Worm (Caenorhabditis elegans) whole organism, L4 larva: ENCODE data around the gene Y71H2AM.11.

Experiments used
- D1046.2 ChIP-seq: fragments of 200-800 bp; sonication (Bioruptor generic); IDR thresholded peaks from 2 replicates; pipeline ENCODE4 v1.3.6; 2022; ENCODE audit warnings: missing genetic modification characterization, missing compliant biosample characterization
- F37D6.2 ChIP-seq: sonication (generic microtip); optimal IDR thresholded peaks from 2 replicates; lab custom pipeline; 2016; ENCODE audit warnings: mild to moderate bottlenecking, missing genetic modification characterization, missing compliant biosample characterization
- F49E8.2 ChIP-seq: sonication (generic microtip); optimal IDR thresholded peaks from 2 replicates; lab custom pipeline; 2016; ENCODE audit warnings: missing compliant biosample characterization, mild to moderate bottlenecking, missing genetic modification characterization, borderline replicate concordance
- R02D3.7 ChIP-seq: fragments of 150-350 bp; sonication (generic microtip); optimal IDR thresholded peaks from 3 replicates; lab custom pipeline; 2014; ENCODE audit warnings: missing biosample characterization, missing genetic modification characterization
- Y48G9A.11 ChIP-seq: fragments of 200-800 bp; sonication (Bioruptor generic); IDR thresholded peaks from 2 replicates; pipeline ENCODE4 v1.3.6; 2022; ENCODE audit warnings: missing genetic modification reagents, missing genetic modification characterization, missing compliant biosample characterization
- Y75B8A.6 ChIP-seq: fragments of 200-800 bp; sonication (Bioruptor generic); IDR thresholded peaks from 2 replicates; pipeline ENCODE4 v1.3.6; 2022; ENCODE audit warnings: missing genetic modification reagents, missing genetic modification characterization, missing compliant biosample characterization
- aha-1 ChIP-seq: fragments of 150-350 bp; peaks from one replicate; lab custom pipeline; 2014; ENCODE audit warnings: missing biosample characterization, missing genetic modification characterization
- arid-1 ChIP-seq: fragments of 200-800 bp; sonication (Bioruptor generic); conservative IDR thresholded peaks from 2 replicates; pipeline ENCODE4 v1.3.6; 2022; ENCODE audit warnings: missing genetic modification reagents, missing genetic modification characterization, missing compliant biosample characterization
- attf-4 ChIP-seq: sonication (generic microtip); optimal IDR thresholded peaks from 3 replicates; lab custom pipeline; 2017; ENCODE audit warnings: missing biosample characterization, missing genetic modification characterization
- ceh-20 ChIP-seq: fragments of 200-800 bp; sonication (Bioruptor generic); IDR thresholded peaks from 2 replicates; pipeline ENCODE4 v1.3.6; 2022; ENCODE audit warnings: missing genetic modification reagents, missing genetic modification characterization, missing compliant biosample characterization
- daf-16 ChIP-seq, 3 experiments: sonication (generic microtip); optimal IDR thresholded peaks; 2 replicates each; lab custom pipeline; 2016 to 2017; ENCODE audit warnings: missing genetic modification characterization in 3 of 3, missing genetic modification reagents in 3 of 3, mild to moderate bottlenecking in 2 of 3, missing compliant biosample characterization in 2 of 3, missing biosample characterization in 1 of 3, moderate library complexity in 1 of 3
- daf-8 ChIP-seq: fragments of 200-800 bp; sonication (Bioruptor generic); IDR thresholded peaks from 2 replicates; pipeline ENCODE4 v1.3.6; 2022; ENCODE audit warnings: missing genetic modification characterization, missing compliant biosample characterization
- dmd-6 ChIP-seq: fragments of 200-800 bp; sonication (Bioruptor generic); IDR thresholded peaks from 2 replicates; pipeline ENCODE4 v1.3.6; 2022; ENCODE audit warnings: missing genetic modification reagents, missing genetic modification characterization, missing compliant biosample characterization
- dmd-8 ChIP-seq: fragments of 200-800 bp; sonication (Bioruptor generic); IDR thresholded peaks from 2 replicates; pipeline ENCODE4 v1.3.6; 2022; ENCODE audit warnings: missing genetic modification characterization, missing compliant biosample characterization
- duxl-1 ChIP-seq: sonication (generic microtip); optimal IDR thresholded peaks from 2 replicates; lab custom pipeline; 2016; ENCODE audit warnings: mild to moderate bottlenecking, missing genetic modification characterization, moderate library complexity, missing compliant biosample characterization; ENCODE audit not compliant: poor library complexity
- dve-1 ChIP-seq: sonication (generic microtip); optimal IDR thresholded peaks from 2 replicates; lab custom pipeline; 2017; ENCODE audit warnings: antibody characterized with exemption, mild to moderate bottlenecking, missing genetic modification characterization, missing compliant biosample characterization; ENCODE audit not compliant: insufficient read depth
- gei-8 ChIP-seq: fragments of 200-800 bp; sonication (Bioruptor generic); optimal IDR thresholded peaks from 2 replicates; lab custom pipeline; 2018; ENCODE audit warnings: mild to moderate bottlenecking, missing genetic modification characterization, missing compliant biosample characterization
- hlh-11 ChIP-seq: fragments of 200-800 bp; sonication (Bioruptor generic); optimal IDR thresholded peaks from 2 replicates; lab custom pipeline; 2018; ENCODE audit warnings: mild to moderate bottlenecking, missing genetic modification characterization, missing compliant biosample characterization
- jun-1 ChIP-seq: fragments of 150-350 bp; optimal IDR thresholded peaks from 2 replicates; lab custom pipeline; 2014; ENCODE audit warnings: missing biosample characterization, missing genetic modification reagents, missing genetic modification characterization
- lim-7 ChIP-seq: fragments of 200-800 bp; sonication (Bioruptor generic); IDR thresholded peaks from 2 replicates; pipeline ENCODE4 v1.3.6; 2022; ENCODE audit warnings: missing genetic modification characterization, missing compliant biosample characterization
- lin-1 ChIP-seq: fragments of 200-800 bp; sonication (Bioruptor generic); IDR thresholded peaks from 2 replicates; pipeline ENCODE4 v1.3.6; 2022; ENCODE audit warnings: missing genetic modification reagents, missing genetic modification characterization, missing compliant biosample characterization
- lin-13 ChIP-seq: fragments of 150-350 bp; optimal IDR thresholded peaks from 2 replicates; lab custom pipeline; 2014; ENCODE audit warnings: missing biosample characterization, missing genetic modification reagents, missing genetic modification characterization
- lin-15B ChIP-seq: fragments of 150-350 bp; sonication (generic microtip); optimal IDR thresholded peaks from 3 replicates; lab custom pipeline; 2014; ENCODE audit warnings: missing biosample characterization, missing genetic modification characterization
- lin-38 ChIP-seq: fragments of 200-800 bp; sonication (Bioruptor generic); IDR thresholded peaks from 2 replicates; pipeline ENCODE4 v1.3.6; 2022; ENCODE audit warnings: missing genetic modification reagents, missing genetic modification characterization, missing compliant biosample characterization
- lsy-2 ChIP-seq, 2 experiments: fragments of 150-350 bp in 1 of 2; sonication (generic microtip) in 1 of 2; optimal IDR thresholded peaks; 2 replicates each; lab custom pipeline; 2014 to 2017; ENCODE audit warnings: missing biosample characterization in 2 of 2, missing genetic modification characterization in 2 of 2
- madf-5 ChIP-seq, 2 experiments: fragments of 200-800 bp; sonication (Bioruptor generic); IDR thresholded peaks; 2 replicates each; pipeline ENCODE4 v1.3.6; 2022; ENCODE audit warnings: missing compliant biosample characterization in 2 of 2, missing genetic modification characterization in 2 of 2
- madf-9 ChIP-seq: fragments of 200-800 bp; sonication (Bioruptor generic); conservative IDR thresholded peaks from 2 replicates; pipeline ENCODE4 v1.3.6; 2022; ENCODE audit warnings: missing genetic modification reagents, missing genetic modification characterization, missing compliant biosample characterization
- mdt-29 ChIP-seq: fragments of 200-800 bp; sonication (Bioruptor generic); IDR thresholded peaks from 2 replicates; pipeline ENCODE4 v1.3.6; 2022; ENCODE audit warnings: missing genetic modification reagents, missing genetic modification characterization, missing compliant biosample characterization
- mep-1 ChIP-seq: fragments of 150-350 bp; sonication (generic microtip); optimal IDR thresholded peaks from 3 replicates; lab custom pipeline; 2014; ENCODE audit warnings: missing biosample characterization, missing genetic modification characterization
- mxl-3 ChIP-seq: fragments of 200-800 bp; sonication (Bioruptor generic); optimal IDR thresholded peaks from 2 replicates; lab custom pipeline; 2018; ENCODE audit warnings: mild to moderate bottlenecking, missing genetic modification characterization, missing compliant biosample characterization
- nhr-102 ChIP-seq: sonication (generic microtip); optimal IDR thresholded peaks from 2 replicates; lab custom pipeline; 2016; ENCODE audit warnings: mild to moderate bottlenecking, missing genetic modification characterization, moderate library complexity, missing compliant biosample characterization
- nhr-237 ChIP-seq: sonication (generic microtip); optimal IDR thresholded peaks from 2 replicates; lab custom pipeline; 2017; ENCODE audit warnings: missing biosample characterization, missing genetic modification characterization
- nhr-48 ChIP-seq: sonication (generic microtip); optimal IDR thresholded peaks from 2 replicates; lab custom pipeline; 2016; ENCODE audit warnings: mild to moderate bottlenecking, missing genetic modification characterization, missing compliant biosample characterization
- nhr-6 ChIP-seq: fragments of 150-350 bp; optimal IDR thresholded peaks from 2 replicates; lab custom pipeline; 2014; ENCODE audit warnings: missing biosample characterization, missing genetic modification characterization
- nhr-76 ChIP-seq: fragments of 150-350 bp; optimal IDR thresholded peaks from 2 replicates; lab custom pipeline; 2014; ENCODE audit warnings: missing biosample characterization, missing genetic modification characterization
- nhr-77 ChIP-seq: fragments of 150-350 bp; optimal IDR thresholded peaks from 2 replicates; lab custom pipeline; 2014; ENCODE audit warnings: missing biosample characterization, missing genetic modification characterization
- php-3 ChIP-seq: fragments of 200-800 bp; sonication (Bioruptor generic); IDR thresholded peaks from 2 replicates; pipeline ENCODE4 v1.3.6; 2022; ENCODE audit warnings: missing genetic modification reagents, missing genetic modification characterization, missing compliant biosample characterization
- pqm-1 ChIP-seq: sonication (generic microtip); optimal IDR thresholded peaks from 2 replicates; lab custom pipeline; 2017; ENCODE audit warnings: missing biosample characterization, missing genetic modification characterization
- snpc-1.2 ChIP-seq: fragments of 200-800 bp; sonication (Bioruptor generic); IDR thresholded peaks from 2 replicates; pipeline ENCODE4 v1.3.6; 2022; ENCODE audit warnings: missing genetic modification reagents, missing genetic modification characterization, missing compliant biosample characterization
- unc-130 ChIP-seq: sonication (generic microtip); optimal IDR thresholded peaks from 2 replicates; lab custom pipeline; 2016; ENCODE audit warnings: missing genetic modification reagents, missing genetic modification characterization, missing compliant biosample characterization
- unc-62 ChIP-seq, 3 experiments: fragments of 150-350 bp in 1 of 3; sonication (generic microtip); optimal IDR thresholded peaks in 2 of 3; peaks in 1 of 3; 1 replicate in 1 of 3; 2 replicates in 2 of 3; lab custom pipeline; 2014 to 2017; ENCODE audit warnings: missing biosample characterization in 3 of 3, missing genetic modification characterization in 3 of 3, missing genetic modification reagents in 3 of 3, missing genotype in 1 of 3
- zag-1 ChIP-seq: fragments of 150-350 bp; optimal IDR thresholded peaks from 2 replicates; lab custom pipeline; 2014; ENCODE audit warnings: missing biosample characterization, missing genetic modification characterization
- zfp-3 ChIP-seq: fragments of 200-800 bp; sonication (Bioruptor generic); conservative IDR thresholded peaks from 2 replicates; pipeline ENCODE4 v1.3.6; 2022; ENCODE audit warnings: missing genetic modification reagents, missing genetic modification characterization, missing compliant biosample characterization
- ztf-11 ChIP-seq: fragments of 150-350 bp; optimal IDR thresholded peaks from 2 replicates; lab custom pipeline; 2014; ENCODE audit warnings: missing biosample characterization, missing genetic modification characterization
- ztf-7 ChIP-seq: fragments of 150-350 bp; optimal IDR thresholded peaks from 2 replicates; lab custom pipeline; 2014; ENCODE audit warnings: missing biosample characterization, missing genetic modification characterization

The Y71H2AM.11 gene

DNA sequence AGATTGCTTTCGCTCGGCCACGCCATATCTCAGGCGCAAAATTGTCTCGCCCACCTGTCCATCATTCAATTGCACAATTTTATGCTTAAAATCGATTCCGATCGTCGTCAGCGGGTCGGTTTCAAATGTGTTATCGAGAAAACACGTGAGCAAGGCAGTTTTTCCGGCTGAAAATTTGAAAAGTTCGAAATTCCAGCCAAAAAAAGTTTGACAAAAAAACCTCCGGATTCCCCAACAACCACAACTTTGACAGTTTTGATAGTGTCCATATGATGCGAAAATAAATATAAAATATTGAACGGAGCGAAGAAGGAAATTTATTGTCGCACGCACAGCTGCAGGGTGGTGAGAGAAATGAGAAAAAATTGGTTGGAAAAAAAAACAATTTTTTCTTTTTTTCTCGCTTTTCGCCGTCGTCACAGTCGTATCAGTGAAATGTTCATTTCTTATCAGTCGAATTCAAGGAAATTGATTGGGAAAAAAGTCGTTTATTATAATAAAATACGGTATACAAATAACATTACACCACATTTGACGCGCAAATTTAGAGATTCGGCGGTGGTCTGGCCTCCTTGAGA lies 8.8 kb upstream of the Y71H2AM.11 start, which contains the start of gene Y71H2AM.12 (continued):
- TF ChIP-seq F37D6.2 (tag; lab: Kevin White, UChicago) (no peak), ztf-7 (no peak), mdt-29 (GFP tag; lab: Robert Waterston, UW) (no peak), attf-4 (tag; lab: Kevin White, UChicago) (no peak), duxl-1 (no peak), aha-1 (tag; lab: Kevin White, UChicago) (peak; percentile 35), lin-15B (tag; lab: Kevin White, UChicago) (no peak), nhr-6 (tag; lab: Kevin White, UChicago) (no peak), daf-8 (GFP tag; lab: Robert Waterston, UW) (no peak), dmd-8 (GFP tag; lab: Robert Waterston, UW) (no peak), lin-13 (GFP tag; lab: Kevin White, UChicago) (no peak), lin-1 (GFP tag; lab: Robert Waterston, UW) (peak; percentile 6; the same call in 1 of the 2 replicates), nhr-77 (tag; lab: Kevin White, UChicago) (peak; percentile 44), hlh-11 (tag; lab: Kevin White, UChicago) (peak; percentile 61), pqm-1 (tag; lab: Kevin White, UChicago) (peak; percentile 34), zfp-3 (GFP tag; lab: Robert Waterston, UW) (no peak), Y48G9A.11 (GFP tag; lab: Robert Waterston, UW) (no peak), dmd-6 (peak; percentile 62), nhr-48 (tag; lab: Kevin White, UChicago) (peak; percentile 12), dve-1 (peak; percentile 40), nhr-76 (no peak)

DNA sequence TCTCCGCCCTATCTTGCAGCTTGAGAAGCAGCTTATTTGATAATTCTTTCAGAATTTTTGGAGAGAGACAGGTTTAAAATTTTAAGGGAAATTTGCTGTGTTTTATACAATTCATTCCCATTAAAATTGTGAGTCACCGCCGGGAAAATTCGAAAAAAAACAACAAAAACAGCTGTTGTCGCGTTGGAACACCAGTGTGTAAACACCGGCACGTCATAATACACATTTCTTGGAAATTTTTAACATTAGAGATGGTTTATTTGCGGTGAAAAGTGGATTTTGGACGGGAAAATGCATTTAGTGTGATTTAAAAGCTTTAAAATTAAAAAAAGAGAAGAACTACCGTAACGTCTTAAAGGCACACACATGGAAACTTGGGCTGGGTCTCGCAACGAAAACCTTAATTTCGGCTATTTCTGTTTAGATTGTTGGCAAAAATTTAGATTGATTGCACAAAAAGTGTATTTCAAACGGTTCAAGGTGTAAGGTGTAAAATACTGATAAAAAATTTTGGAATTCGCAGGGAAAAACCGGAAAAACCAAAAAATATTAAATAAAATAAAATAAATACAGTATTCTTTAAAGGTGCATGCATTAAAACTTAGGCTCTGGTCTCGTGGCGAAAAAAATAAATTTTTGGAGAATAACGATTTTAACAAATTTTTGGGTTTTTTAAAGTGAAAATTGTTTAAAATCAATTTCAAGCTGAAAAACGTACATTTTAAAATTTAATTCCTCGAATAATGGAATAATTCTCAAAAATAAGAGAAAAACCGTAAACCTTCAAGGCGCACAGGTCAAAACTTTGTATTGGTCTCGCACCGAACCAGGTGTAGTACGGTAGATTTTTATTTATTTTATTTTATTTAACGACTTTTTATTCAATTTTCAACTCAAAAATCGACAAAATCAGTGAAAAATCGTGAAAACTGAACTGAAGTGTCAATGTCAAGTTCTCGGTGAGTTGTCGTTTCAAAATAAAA lies 620 bp upstream of the Y71H2AM.11 start, which contains the start of gene cosa-1:
Gene cosa-1, plus strand, starts transcription at position 896 of the 983 bp plus-strand sequence.
- TF ChIP-seq unc-130 (GFP tag; lab: Kevin White, UChicago) (peak; percentile 63), nhr-77 (tag; lab: Kevin White, UChicago) (no peak), mep-1 (tag; lab: Kevin White, UChicago) (no peak), madf-5 (GFP tag; IDR thresholded peaks at IDR 0.05; lab: Robert Waterston, UW) (no peak), lin-1 (GFP tag; lab: Robert Waterston, UW) (no peak), lsy-2 (tag; optimal IDR thresholded peaks at IDR 0.05; lab: Kevin White, UChicago) (no peak), madf-9 (GFP tag; lab: Robert Waterston, UW) (no peak), snpc-1.2 (GFP tag; lab: Robert Waterston, UW) (no peak), ceh-20 (GFP tag; lab: Robert Waterston, UW) (no peak), nhr-237 (tag; lab: Kevin White, UChicago) (no peak), Y75B8A.6 (no peak), ztf-11 (tag; lab: Kevin White, UChicago) (no peak), D1046.2 (GFP tag; lab: Robert Waterston, UW) (no peak), php-3 (GFP tag; lab: Robert Waterston, UW) (no peak), ztf-7 (no peak), attf-4 (tag; lab: Kevin White, UChicago) (no peak), lin-15B (tag; lab: Kevin White, UChicago) (no peak), arid-1 (GFP tag; lab: Robert Waterston, UW) (no peak), jun-1 (tag; lab: Kevin White, UChicago) (no peak), zag-1 (no peak), aha-1 (tag; lab: Kevin White, UChicago) (no peak), lin-38 (GFP tag; lab: Robert Waterston, UW) (0 out of 2 replicates have a peak, but pooled peaks have one; percentile 28), dve-1 (peak; percentile 17), F49E8.2 (peak; percentile 86), hlh-11 (tag; lab: Kevin White, UChicago) (peak; percentile 69), R02D3.7 (tag; lab: Kevin White, UChicago) (no peak), daf-16 (GFP tag; optimal IDR thresholded peaks at IDR 0.05; lab: Kevin White, UChicago) (peak in 1 of 2 experiments; percentile 13), daf-16 (tag; optimal IDR thresholded peaks at IDR 0.05; lab: Kevin White, UChicago) (no peak), lim-7 (GFP tag; lab: Robert Waterston, UW) (no peak), nhr-76 (no peak), nhr-102 (tag; lab: Kevin White, UChicago) (no peak), duxl-1 (no peak), gei-8 (GFP tag; lab: Kevin White, UChicago) (no peak), unc-62 (GFP tag; optimal IDR thresholded peaks at IDR 0.05 in 1 of 2; lab: Kevin White, UChicago) (no peak), unc-62 (tag; optimal IDR thresholded peaks at IDR 0.05; lab: Kevin White, UChicago) (no peak), mxl-3 (GFP tag; lab: Kevin White, UChicago) (no peak)
